Worm (Caenorhabditis elegans) whole organism, young adult: ENCODE data around the gene lem-4.

Experiments used
- F33H1.4 ChIP-seq: fragments of 200-800 bp; sonication (Bioruptor generic); IDR thresholded peaks from 2 replicates; pipeline ENCODE4 v1.3.6; 2022; ENCODE audit warnings: missing genetic modification reagents, missing genetic modification characterization, missing compliant biosample characterization
- atf-7 ChIP-seq: sonication (generic microtip); optimal IDR thresholded peaks from 2 replicates; lab custom pipeline; 2017; ENCODE audit warnings: mild to moderate bottlenecking, missing genetic modification characterization, missing compliant biosample characterization
- cebp-2 ChIP-seq: fragments of 200-800 bp; sonication (Bioruptor generic); IDR thresholded peaks from 2 replicates; pipeline ENCODE4 v1.3.6; 2022; ENCODE audit warnings: missing genetic modification characterization, missing compliant biosample characterization
- nhr-90 ChIP-seq: sonication (generic microtip); optimal IDR thresholded peaks from 2 replicates; lab custom pipeline; 2016; ENCODE audit warnings: missing genotype, mild to moderate bottlenecking, missing genetic modification characterization, missing compliant biosample characterization

lem-4 gene

DNA sequence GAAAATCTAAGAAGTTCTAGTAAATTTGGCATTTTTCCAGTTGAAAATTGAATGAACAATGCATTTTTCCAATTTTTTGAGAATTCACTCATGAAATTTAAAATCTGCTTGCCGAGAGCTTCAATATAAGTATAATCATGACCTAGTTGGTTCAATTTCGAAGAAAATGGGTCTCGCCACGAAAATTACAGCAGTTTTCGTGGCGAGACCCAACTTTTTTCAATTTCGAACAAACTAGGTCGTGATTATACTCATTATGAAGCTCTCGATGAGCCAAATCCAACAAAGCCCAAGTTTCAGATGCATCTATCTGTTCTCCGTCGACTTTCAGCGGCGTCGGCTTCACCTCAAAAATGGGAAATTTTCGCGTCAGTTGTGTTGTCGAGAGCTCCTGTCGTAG, 54.1 kb downstream of the lem-4 start, which contains the start of gene mrpl-46 (continued):
- TF ChIP-seq cebp-2 (GFP tag; lab: Robert Waterston, UW) (no peak), atf-7 (tag; lab: Kevin White, UChicago) (no peak), nhr-90 (tag; lab: Kevin White, UChicago) (no peak), F33H1.4 (GFP tag; lab: Robert Waterston, UW) (no peak)
